Worm (Caenorhabditis elegans): ENCODE results near the gene ZC178.2.

ce11 chrV:8687707-8688106 is 24.1 kb downstream of the ZC178.2 start, which contains the start of gene ZC190.8:
- no peak for TF ChIP-seq elt-2 (tag; optimal IDR thresholded peaks at IDR 0.05)
- TF ChIP-seq ceh-48 (tag; optimal IDR thresholded peaks at IDR 0.05): no peak
- TF ChIP-seq fkh-6 (tag; optimal IDR thresholded peaks at IDR 0.05): no peak
- no peak for TF ChIP-seq zip-5 (tag; optimal IDR thresholded peaks at IDR 0.05)
- no peak for TF ChIP-seq ceh-30 (tag; optimal IDR thresholded peaks at IDR 0.05)
- TF ChIP-seq rnt-1 (tag; optimal IDR thresholded peaks at IDR 0.05): no peak
- TF ChIP-seq pax-1 (tag; optimal IDR thresholded peaks at IDR 0.05): no peak
- no peak for TF ChIP-seq pat-9 (tag; optimal IDR thresholded peaks at IDR 0.05)
- no peak for TF ChIP-seq fkh-10 (GFP tag; optimal IDR thresholded peaks at IDR 0.05)
- TF ChIP-seq ama-1 (optimal IDR thresholded peaks at IDR 0.05): no peak
- no peak for TF ChIP-seq pqm-1 (tag; optimal IDR thresholded peaks at IDR 0.05)
- TF ChIP-seq hlh-30 (tag; optimal IDR thresholded peaks at IDR 0.05; ENCODE audit: insufficient read depth): no peak
- no peak for TF ChIP-seq dmd-4 (tag; optimal IDR thresholded peaks at IDR 0.05; ENCODE audit: borderline replicate concordance)

All from whole organism, late embryonic.